Fruit fly (Drosophila melanogaster) whole organism, embryonic: ENCODE results near the gene MtnD.

ENCODE experiments used
- B-H1 ChIP-seq: fragments of 200-800 bp; sonication (Bioruptor generic); IDR thresholded peaks from 3 replicates; pipeline ENCODE4 v1.3.6; 2022; ENCODE audit warnings: missing biosample characterization, missing genetic modification characterization
- C15 ChIP-seq: fragments of 200-800 bp; sonication (Bioruptor generic); IDR thresholded peaks from 3 replicates; pipeline ENCODE4 v1.3.6; 2022; ENCODE audit warnings: missing biosample characterization, missing genetic modification characterization
- CG12769 ChIP-seq: fragments of 200-800 bp; sonication (Bioruptor generic); optimal IDR thresholded peaks from 2 replicates; lab custom pipeline; 2019; ENCODE audit warnings: missing biosample characterization, mild to moderate bottlenecking, missing genetic modification characterization, moderate library complexity
- CG12942 ChIP-seq: fragments of 200-800 bp; sonication (Bioruptor generic); optimal IDR thresholded peaks from 3 replicates; lab custom pipeline; 2016; ENCODE audit warnings: missing biosample characterization, missing genetic modification characterization
- CG13775 ChIP-seq: fragments of 200-800 bp; sonication (Bioruptor generic); optimal IDR thresholded peaks from 3 replicates; lab custom pipeline; 2017; ENCODE audit warnings: missing biosample characterization, mild to moderate bottlenecking, missing genetic modification characterization
- CG14710 ChIP-seq: fragments of 200-800 bp; sonication (Bioruptor generic); optimal IDR thresholded peaks from 3 replicates; lab custom pipeline; 2019; ENCODE audit warnings: missing biosample characterization, mild to moderate bottlenecking, missing genetic modification characterization, moderate library complexity
- CG14860 ChIP-seq: fragments of 200-800 bp; sonication (Bioruptor generic); IDR thresholded peaks from 3 replicates; pipeline ENCODE4 v1.3.6; 2022; ENCODE audit warnings: missing biosample characterization, missing genetic modification characterization; ENCODE audit not compliant: partially characterized antibody
- CG1602 ChIP-seq: fragments of 200-800 bp; sonication (Bioruptor generic); optimal IDR thresholded peaks from 3 replicates; lab custom pipeline; 2016; ENCODE audit warnings: missing biosample characterization, missing genetic modification characterization
- CG17328 ChIP-seq: fragments of 200-800 bp; sonication (Bioruptor generic); IDR thresholded peaks from 2 replicates; pipeline ENCODE4 v1.3.6; 2022; ENCODE audit warnings: missing biosample characterization, missing genetic modification characterization
- CG17361 ChIP-seq: fragments of 200-800 bp; sonication (Bioruptor generic); IDR thresholded peaks from 3 replicates; pipeline ENCODE4 v1.3.6; 2022; ENCODE audit warnings: missing biosample characterization, missing genetic modification characterization
- CG1792 ChIP-seq: fragments of 200-800 bp; sonication (Bioruptor generic); optimal IDR thresholded peaks from 2 replicates; lab custom pipeline; 2016; ENCODE audit warnings: missing biosample characterization, missing genetic modification characterization
- CG2199 ChIP-seq: fragments of 200-800 bp; sonication (Bioruptor generic); IDR thresholded peaks from 3 replicates; pipeline ENCODE4 v1.3.6; 2022; ENCODE audit warnings: missing biosample characterization, missing genetic modification characterization
- CG32532 ChIP-seq: fragments of 200-800 bp; sonication (Bioruptor generic); IDR thresholded peaks from 2 replicates; pipeline ENCODE4 v1.3.6; 2022; ENCODE audit warnings: missing biosample characterization, missing genetic modification characterization
- CG42726 ChIP-seq: fragments of 200-800 bp; sonication (Bioruptor generic); IDR thresholded peaks from 2 replicates; pipeline ENCODE4 v1.3.6; 2022; ENCODE audit warnings: missing biosample characterization, missing genetic modification characterization; ENCODE audit not compliant: partially characterized antibody
- CG5245 ChIP-seq: fragments of 200-800 bp; sonication (Bioruptor generic); optimal IDR thresholded peaks from 3 replicates; lab custom pipeline; 2016; ENCODE audit warnings: missing biosample characterization, missing genetic modification characterization
- CG6654 ChIP-seq: fragments of 200-800 bp; sonication (Bioruptor generic); optimal IDR thresholded peaks from 2 replicates; lab custom pipeline; 2017; ENCODE audit warnings: missing biosample characterization, mild to moderate bottlenecking, missing genetic modification characterization
- CG6854 ChIP-seq: fragments of 200-800 bp; sonication (Bioruptor generic); optimal IDR thresholded peaks from 3 replicates; lab custom pipeline; 2017; ENCODE audit warnings: missing biosample characterization, mild to moderate bottlenecking, missing genetic modification characterization
- CG7963 ChIP-seq: fragments of 200-800 bp; sonication (Bioruptor generic); IDR thresholded peaks from 3 replicates; pipeline ENCODE4 v1.3.6; 2022; ENCODE audit warnings: missing biosample characterization, missing genetic modification characterization; ENCODE audit not compliant: partially characterized antibody
- CG9727 ChIP-seq: fragments of 200-800 bp; sonication (Bioruptor generic); optimal IDR thresholded peaks from 3 replicates; lab custom pipeline; 2017; ENCODE audit warnings: missing biosample characterization, mild to moderate bottlenecking, missing genetic modification characterization
- CHES-1-like ChIP-seq: fragments of 200-800 bp; sonication (Bioruptor generic); optimal IDR thresholded peaks from 2 replicates; lab custom pipeline; 2016; ENCODE audit warnings: missing biosample characterization, missing genetic modification characterization
- CoRest ChIP-seq: fragments of 200-800 bp; sonication (Bioruptor generic); optimal IDR thresholded peaks from 3 replicates; lab custom pipeline; 2018; ENCODE audit warnings: missing biosample characterization, mild to moderate bottlenecking, missing genetic modification characterization, moderate library complexity
- Fer3 ChIP-seq: fragments of 200-800 bp; sonication (Bioruptor generic); optimal IDR thresholded peaks from 2 replicates; lab custom pipeline; 2018; ENCODE audit warnings: missing biosample characterization, mild to moderate bottlenecking, missing genetic modification characterization, moderate library complexity
- H15 ChIP-seq: fragments of 200-800 bp; sonication (Bioruptor generic); IDR thresholded peaks from 3 replicates; pipeline ENCODE4 v1.3.6; 2022; ENCODE audit warnings: missing biosample characterization, missing genetic modification characterization
- HmgD ChIP-seq: fragments of 200-800 bp; sonication (Bioruptor generic); optimal IDR thresholded peaks from 3 replicates; lab custom pipeline; 2016; ENCODE audit warnings: missing biosample characterization, missing genetic modification characterization
- Hr3 ChIP-seq: fragments of 200-800 bp; sonication (Bioruptor generic); optimal IDR thresholded peaks from 3 replicates; lab custom pipeline; 2016; ENCODE audit warnings: missing biosample characterization, missing genetic modification characterization
- Hr39 ChIP-seq: fragments of >200 bp; optimal IDR thresholded peaks from 2 replicates; lab custom pipeline; 2017
- Ptx1 ChIP-seq: fragments of 200-800 bp; sonication (Bioruptor generic); IDR thresholded peaks from 2 replicates; pipeline ENCODE4 v1.3.6; 2022; ENCODE audit warnings: missing biosample characterization, missing genetic modification characterization
- Side ChIP-seq: fragments of 200-800 bp; sonication (Bioruptor generic); optimal IDR thresholded peaks from 2 replicates; lab custom pipeline; 2016; ENCODE audit warnings: missing biosample characterization, missing genetic modification characterization
- ac ChIP-seq: fragments of 200-800 bp; sonication (Bioruptor generic); optimal IDR thresholded peaks from 3 replicates; lab custom pipeline; 2017; ENCODE audit warnings: missing biosample characterization, mild to moderate bottlenecking, missing genetic modification characterization
- ara ChIP-seq: fragments of 200-800 bp; sonication (Bioruptor generic); IDR thresholded peaks from 2 replicates; pipeline ENCODE4 v1.3.6; 2022; ENCODE audit warnings: missing biosample characterization, missing genetic modification characterization
- az2 ChIP-seq: fragments of 200-800 bp; sonication (Bioruptor generic); optimal IDR thresholded peaks from 3 replicates; lab custom pipeline; 2016; ENCODE audit warnings: missing biosample characterization, missing genetic modification characterization
- bab2 ChIP-seq: fragments of 200-800 bp; sonication (Bioruptor generic); optimal IDR thresholded peaks from 2 replicates; lab custom pipeline; 2016; ENCODE audit warnings: missing biosample characterization, missing genetic modification characterization
- bbx ChIP-seq: fragments of 200-800 bp; sonication (Bioruptor generic); IDR thresholded peaks from 2 replicates; pipeline ENCODE4 v1.3.6; 2022; ENCODE audit warnings: missing biosample characterization, missing genetic modification characterization; ENCODE audit not compliant: partially characterized antibody
- crc ChIP-seq: fragments of 200-800 bp; sonication (Bioruptor generic); optimal IDR thresholded peaks from 2 replicates; lab custom pipeline; 2016; ENCODE audit warnings: missing biosample characterization, missing genetic modification characterization
- crol ChIP-seq: fragments of 200-800 bp; sonication (Bioruptor generic); IDR thresholded peaks from 2 replicates; pipeline ENCODE4 v1.3.6; 2022; ENCODE audit warnings: missing biosample characterization, missing genetic modification characterization
- dan ChIP-seq: fragments of 200-800 bp; sonication (Bioruptor generic); IDR thresholded peaks from 2 replicates; pipeline ENCODE4 v1.3.6; 2022; ENCODE audit warnings: missing biosample characterization, missing genetic modification characterization
- dati ChIP-seq: fragments of 200-800 bp; sonication (Bioruptor generic); IDR thresholded peaks from 2 replicates; pipeline ENCODE4 v1.3.6; 2022; ENCODE audit warnings: missing biosample characterization, missing genetic modification characterization
- dimm ChIP-seq: fragments of 200-800 bp; sonication (Bioruptor generic); IDR thresholded peaks from 2 replicates; pipeline ENCODE4 v1.3.6; 2022; ENCODE audit warnings: missing biosample characterization, missing genetic modification characterization
- dm ChIP-seq: fragments of 200-800 bp; sonication (Bioruptor generic); optimal IDR thresholded peaks from 3 replicates; lab custom pipeline; 2016; ENCODE audit warnings: missing biosample characterization, missing genetic modification characterization
- dmrt99B ChIP-seq: fragments of 200-800 bp; sonication (Bioruptor generic); optimal IDR thresholded peaks from 2 replicates; lab custom pipeline; 2018; ENCODE audit warnings: missing biosample characterization, mild to moderate bottlenecking, missing genetic modification characterization, moderate library complexity
- eve ChIP-seq, 2 experiments: fragments of >200 bp; optimal IDR thresholded peaks; 2 replicates each; lab custom pipeline; 2017; ENCODE audit warnings: missing biosample characterization in 2 of 2, missing genetic modification characterization in 2 of 2
- insv ChIP-seq, 2 experiments: fragments of 200-800 bp; sonication (Bioruptor generic); optimal IDR thresholded peaks; 3 replicates each; lab custom pipeline; 2016 to 2018; ENCODE audit warnings: missing biosample characterization in 2 of 2, missing genetic modification characterization in 2 of 2
- oc ChIP-seq: fragments of 200-800 bp; sonication (Bioruptor generic); optimal IDR thresholded peaks from 2 replicates; lab custom pipeline; 2018; ENCODE audit warnings: missing biosample characterization, mild to moderate bottlenecking, missing genetic modification characterization, moderate library complexity
- peb ChIP-seq: fragments of 200-800 bp; sonication (Bioruptor generic); IDR thresholded peaks from 2 replicates; pipeline ENCODE4 v1.3.6; 2022; ENCODE audit warnings: missing biosample characterization, missing genetic modification characterization
- pita ChIP-seq: fragments of 200-800 bp; sonication (Bioruptor generic); optimal IDR thresholded peaks from 2 replicates; lab custom pipeline; 2017; ENCODE audit warnings: missing biosample characterization, mild to moderate bottlenecking, missing genetic modification characterization
- pnt ChIP-seq: fragments of 200-800 bp; sonication (Bioruptor generic); optimal IDR thresholded peaks from 3 replicates; lab custom pipeline; 2016; ENCODE audit warnings: missing biosample characterization, missing genetic modification characterization
- pum ChIP-seq: fragments of 200-800 bp; sonication (Bioruptor generic); optimal IDR thresholded peaks from 2 replicates; lab custom pipeline; 2016; ENCODE audit warnings: missing biosample characterization, missing genetic modification characterization
- sug ChIP-seq: fragments of 200-800 bp; optimal IDR thresholded peaks from 2 replicates; lab custom pipeline; 2019; ENCODE audit warnings: missing biosample characterization, mild to moderate bottlenecking, missing genetic modification characterization, moderate library complexity
- tin ChIP-seq: fragments of 200-800 bp; sonication (Bioruptor generic); optimal IDR thresholded peaks from 3 replicates; lab custom pipeline; 2016; ENCODE audit warnings: missing biosample characterization, missing genetic modification characterization
- unpg ChIP-seq: fragments of 200-800 bp; sonication (Bioruptor generic); optimal IDR thresholded peaks from 3 replicates; lab custom pipeline; 2018; ENCODE audit warnings: missing biosample characterization, mild to moderate bottlenecking, missing genetic modification characterization, moderate library complexity

Gene MtnD

dm6 chr3R:20549855-20550603, 15.3 kb downstream of the MtnD start (continued):
- TF ChIP-seq crol (GFP tag; lab: Robert Waterston, UW), result peak; percentile 95
- peak; percentile 86 for TF ChIP-seq CG9727 (GFP tag; lab: Kevin White, UChicago)
- peak; percentile 85 for TF ChIP-seq tin (GFP tag; lab: Kevin White, UChicago)
- TF ChIP-seq CG5245 (GFP tag; lab: Kevin White, UChicago), result peak; percentile 75
- peak; percentile 83 for TF ChIP-seq CG14710 (tag; lab: Kevin White, UChicago)
- TF ChIP-seq CG1602, result peak; percentile 81
- no peak for TF ChIP-seq HmgD (GFP tag; lab: Kevin White, UChicago)
- TF ChIP-seq crc (GFP tag; lab: Kevin White, UChicago), result no peak
- TF ChIP-seq bab2 (GFP tag; lab: Kevin White, UChicago), result peak; percentile 5
- TF ChIP-seq sug (tag; lab: Kevin White, UChicago), result peak; percentile 87
- peak; percentile 90 for TF ChIP-seq CoRest (tag; lab: Kevin White, UChicago)
- TF ChIP-seq CG17361, result peak; percentile 85
- peak; percentile 81 for TF ChIP-seq CG13775 (GFP tag; lab: Kevin White, UChicago)
- TF ChIP-seq CG2199 (GFP tag; lab: Robert Waterston, UW), result no peak; the same call in 2 of the 3 replicates
- peak; percentile 74; the same call in 2 of the 3 replicates for TF ChIP-seq H15 (GFP tag; lab: Robert Waterston, UW)
- TF ChIP-seq ac (GFP tag; lab: Kevin White, UChicago), result peak; percentile 69
- TF ChIP-seq CG42726, result 0 out of 2 replicates have a peak, but pooled peaks have one; percentile 27
- TF ChIP-seq CG6654 (GFP tag; lab: Kevin White, UChicago), result peak; percentile 78
- peak; percentile 82 for TF ChIP-seq oc (tag; lab: Kevin White, UChicago)
- TF ChIP-seq CG17328 (GFP tag; lab: Robert Waterston, UW), result peak; percentile 87
- peak; percentile 12 for TF ChIP-seq pum
- TF ChIP-seq Hr3 (GFP tag; lab: Kevin White, UChicago), result peak; percentile 83
- TF ChIP-seq bbx, result no peak
- TF ChIP-seq unpg (GFP tag; lab: Kevin White, UChicago), result peak; percentile 88
- no peak for TF ChIP-seq Side
- TF ChIP-seq pnt (GFP tag; lab: Kevin White, UChicago), result peak; percentile 27
- peak; percentile 62; the same call in 1 of the 2 replicates for TF ChIP-seq dati (GFP tag; lab: Robert Waterston, UW)
- TF ChIP-seq eve (GFP tag; optimal IDR thresholded peaks at IDR 0.05; lab: Kevin White, UChicago), result peak in 1 of 2 experiments; percentile 94
- peak; percentile 39 for TF ChIP-seq CG12769 (tag; lab: Kevin White, UChicago)
- TF ChIP-seq CHES-1-like, result no peak
- TF ChIP-seq insv (GFP tag; optimal IDR thresholded peaks at IDR 0.05; lab: Kevin White, UChicago), result no peak
- peak; percentile 75 for TF ChIP-seq B-H1
- TF ChIP-seq CG7963 (GFP tag; lab: Robert Waterston, UW), result no peak
- peak; percentile 84 for TF ChIP-seq ara
- peak; percentile 78; the same call in 2 of the 3 replicates for TF ChIP-seq C15 (GFP tag; lab: Robert Waterston, UW)
- peak; percentile 50 for TF ChIP-seq dimm (GFP tag; lab: Robert Waterston, UW)
- no peak for TF ChIP-seq Hr39
- TF ChIP-seq Fer3, result peak; percentile 89
- TF ChIP-seq CG14860, result no peak
- peak; percentile 76 for TF ChIP-seq CG6854 (GFP tag; lab: Kevin White, UChicago)
- TF ChIP-seq dm (GFP tag; lab: Kevin White, UChicago), result no peak
- TF ChIP-seq CG12942 (GFP tag; lab: Kevin White, UChicago), result peak; percentile 70
- TF ChIP-seq Ptx1 (GFP tag; lab: Robert Waterston, UW), result peak; percentile 91
- TF ChIP-seq peb, result peak; percentile 73
- peak; percentile 90 for TF ChIP-seq dmrt99B (tag; lab: Kevin White, UChicago)
- TF ChIP-seq CG1792, result no peak
- TF ChIP-seq CG32532 (GFP tag; lab: Robert Waterston, UW), result peak; percentile 85
- TF ChIP-seq pita (GFP tag; lab: Kevin White, UChicago), result no peak
- peak; percentile 62; the same call in 1 of the 2 replicates for TF ChIP-seq dan (GFP tag; lab: Robert Waterston, UW)
- TF ChIP-seq az2 (GFP tag; lab: Kevin White, UChicago), result peak; percentile 85
